Fruit fly (Drosophila melanogaster) whole organism, embryonic: ENCODE results near the gene CG31538.

ENCODE experiments used
- Aef1 ChIP-seq: fragments of 200-800 bp; sonication (Bioruptor generic); IDR thresholded peaks from 3 replicates; pipeline ENCODE4 v1.3.6; 2022; ENCODE audit warnings: missing biosample characterization, missing genetic modification characterization
- B-H1 ChIP-seq: fragments of 200-800 bp; sonication (Bioruptor generic); IDR thresholded peaks from 3 replicates; pipeline ENCODE4 v1.3.6; 2022; ENCODE audit warnings: missing biosample characterization, missing genetic modification characterization
- Bgb ChIP-seq: fragments of 200-800 bp; sonication (Bioruptor generic); IDR thresholded peaks from 2 replicates; pipeline ENCODE4 v1.3.6; 2022; ENCODE audit warnings: missing biosample characterization, missing genetic modification characterization; ENCODE audit not compliant: partially characterized antibody
- CG10267 ChIP-seq: fragments of 200-800 bp; sonication (Bioruptor generic); optimal IDR thresholded peaks from 2 replicates; lab custom pipeline; 2018; ENCODE audit warnings: missing biosample characterization, mild to moderate bottlenecking, missing genetic modification characterization, moderate library complexity
- CG10431 ChIP-seq: fragments of 200-800 bp; sonication (Bioruptor generic); optimal IDR thresholded peaks from 3 replicates; lab custom pipeline; 2018; ENCODE audit warnings: missing biosample characterization, mild to moderate bottlenecking, missing genetic modification characterization
- CG10979 ChIP-seq: fragments of 200-800 bp; sonication (Bioruptor generic); optimal IDR thresholded peaks from 2 replicates; lab custom pipeline; 2018; ENCODE audit warnings: missing biosample characterization, mild to moderate bottlenecking, missing genetic modification characterization, moderate library complexity
- CG11093 ChIP-seq: fragments of 200-800 bp; sonication (Bioruptor generic); IDR thresholded peaks from 3 replicates; pipeline ENCODE4 v1.3.6; 2022; ENCODE audit warnings: missing biosample characterization, missing genetic modification characterization
- CG12236 ChIP-seq: fragments of 200-800 bp; sonication (Bioruptor generic); optimal IDR thresholded peaks from 2 replicates; lab custom pipeline; 2016; ENCODE audit warnings: missing biosample characterization, missing genetic modification characterization
- CG14441 ChIP-seq: fragments of 200-800 bp; sonication (Bioruptor generic); IDR thresholded peaks from 2 replicates; pipeline ENCODE4 v1.3.6; 2022; ENCODE audit warnings: missing biosample characterization, missing genetic modification characterization
- CG15269 ChIP-seq: fragments of 200-800 bp; sonication (Bioruptor generic); optimal IDR thresholded peaks from 2 replicates; lab custom pipeline; 2018; ENCODE audit warnings: missing biosample characterization, mild to moderate bottlenecking, missing genetic modification characterization, moderate library complexity
- CG16863 ChIP-seq: fragments of 200-800 bp; sonication (Bioruptor generic); optimal IDR thresholded peaks from 3 replicates; lab custom pipeline; 2016; ENCODE audit warnings: missing biosample characterization, missing genetic modification characterization
- CG17328 ChIP-seq: fragments of 200-800 bp; sonication (Bioruptor generic); IDR thresholded peaks from 2 replicates; pipeline ENCODE4 v1.3.6; 2022; ENCODE audit warnings: missing biosample characterization, missing genetic modification characterization
- CG17361 ChIP-seq: fragments of 200-800 bp; sonication (Bioruptor generic); IDR thresholded peaks from 3 replicates; pipeline ENCODE4 v1.3.6; 2022; ENCODE audit warnings: missing biosample characterization, missing genetic modification characterization
- CG1832 ChIP-seq: fragments of 200-800 bp; sonication (Bioruptor generic); optimal IDR thresholded peaks from 2 replicates; lab custom pipeline; 2017; ENCODE audit warnings: missing biosample characterization, mild to moderate bottlenecking, missing genetic modification characterization, inconsistent platforms
- CG2678 ChIP-seq: fragments of 200-800 bp; sonication (Bioruptor generic); optimal IDR thresholded peaks from 3 replicates; lab custom pipeline; 2019; ENCODE audit warnings: missing biosample characterization, mild to moderate bottlenecking, missing genetic modification characterization, moderate library complexity
- CG2712 ChIP-seq: fragments of 200-800 bp; optimal IDR thresholded peaks from 3 replicates; lab custom pipeline; 2019; ENCODE audit warnings: missing biosample characterization, mild to moderate bottlenecking, missing genetic modification characterization, moderate library complexity
- CG7963 ChIP-seq: fragments of 200-800 bp; sonication (Bioruptor generic); IDR thresholded peaks from 3 replicates; pipeline ENCODE4 v1.3.6; 2022; ENCODE audit warnings: missing biosample characterization, missing genetic modification characterization; ENCODE audit not compliant: partially characterized antibody
- CrebB ChIP-seq: fragments of 200-800 bp; sonication (Bioruptor generic); optimal IDR thresholded peaks from 3 replicates; lab custom pipeline; 2018; ENCODE audit warnings: missing biosample characterization, mild to moderate bottlenecking, missing genetic modification characterization
- D19B ChIP-seq: fragments of 200-800 bp; sonication (Bioruptor generic); optimal IDR thresholded peaks from 2 replicates; lab custom pipeline; 2017; ENCODE audit warnings: missing biosample characterization, mild to moderate bottlenecking, missing genetic modification characterization
- Dek ChIP-seq: fragments of 200-800 bp; sonication (Bioruptor generic); optimal IDR thresholded peaks from 3 replicates; lab custom pipeline; 2019; ENCODE audit warnings: missing biosample characterization, mild to moderate bottlenecking, missing genetic modification characterization, moderate library complexity
- H15 ChIP-seq: fragments of 200-800 bp; sonication (Bioruptor generic); IDR thresholded peaks from 3 replicates; pipeline ENCODE4 v1.3.6; 2022; ENCODE audit warnings: missing biosample characterization, missing genetic modification characterization
- HLHmδ ChIP-seq: fragments of 200-800 bp; sonication (Bioruptor generic); optimal IDR thresholded peaks from 2 replicates; lab custom pipeline; 2018; ENCODE audit warnings: missing biosample characterization, mild to moderate bottlenecking, missing genetic modification characterization, moderate library complexity
- MTF-1 ChIP-seq: fragments of 200-800 bp; sonication (Bioruptor generic); optimal IDR thresholded peaks from 2 replicates; lab custom pipeline; 2018; ENCODE audit warnings: missing biosample characterization, mild to moderate bottlenecking, missing genetic modification characterization, borderline replicate concordance
- Mrtf ChIP-seq: fragments of 200-800 bp; sonication (Bioruptor generic); IDR thresholded peaks from 3 replicates; pipeline ENCODE4 v1.3.6; 2022; ENCODE audit warnings: missing biosample characterization, missing genetic modification characterization
- Myb ChIP-seq: fragments of 200-800 bp; sonication (Bioruptor generic); optimal IDR thresholded peaks from 2 replicates; lab custom pipeline; 2016; ENCODE audit warnings: missing biosample characterization, missing genetic modification characterization
- NC2β ChIP-seq: fragments of 200-800 bp; sonication (Bioruptor generic); optimal IDR thresholded peaks from 2 replicates; lab custom pipeline; 2016; ENCODE audit warnings: missing biosample characterization, missing genetic modification characterization
- NfI ChIP-seq: fragments of 200-800 bp; sonication (Bioruptor generic); optimal IDR thresholded peaks from 3 replicates; lab custom pipeline; 2018; ENCODE audit warnings: missing biosample characterization, mild to moderate bottlenecking, missing genetic modification characterization, moderate library complexity
- Poxn ChIP-seq: fragments of 200-800 bp; sonication (Bioruptor generic); IDR thresholded peaks from 2 replicates; pipeline ENCODE4 v1.3.6; 2022; ENCODE audit warnings: missing biosample characterization, missing genetic modification characterization
- Sox102F ChIP-seq: fragments of 200-800 bp; sonication (Bioruptor generic); optimal IDR thresholded peaks from 2 replicates; lab custom pipeline; 2018; ENCODE audit warnings: missing biosample characterization, mild to moderate bottlenecking, missing genetic modification characterization, moderate library complexity
- Tbp ChIP-seq: fragments of >200 bp; optimal IDR thresholded peaks from 2 replicates; lab custom pipeline; 2018; ENCODE audit warnings: missing biosample characterization, missing genetic modification characterization
- chif ChIP-seq, 2 experiments: fragments of 200-800 bp; sonication (Bioruptor generic); optimal IDR thresholded peaks; 3 replicates each; lab custom pipeline; 2016; ENCODE audit warnings: missing biosample characterization in 2 of 2, missing genetic modification characterization in 2 of 2
- chinmo ChIP-seq: fragments of 200-800 bp; sonication (Bioruptor generic); IDR thresholded peaks from 4 replicates; pipeline ENCODE4 v1.3.6; 2022; ENCODE audit warnings: missing biosample characterization, missing genetic modification characterization; ENCODE audit not compliant: partially characterized antibody
- dimm ChIP-seq: fragments of 200-800 bp; sonication (Bioruptor generic); IDR thresholded peaks from 2 replicates; pipeline ENCODE4 v1.3.6; 2022; ENCODE audit warnings: missing biosample characterization, missing genetic modification characterization
- dm ChIP-seq: fragments of 200-800 bp; sonication (Bioruptor generic); optimal IDR thresholded peaks from 3 replicates; lab custom pipeline; 2016; ENCODE audit warnings: missing biosample characterization, missing genetic modification characterization
- eve ChIP-seq, 2 experiments: fragments of >200 bp; optimal IDR thresholded peaks; 2 replicates each; lab custom pipeline; 2017; ENCODE audit warnings: missing biosample characterization in 2 of 2, missing genetic modification characterization in 2 of 2
- fd3F ChIP-seq: fragments of 200-800 bp; sonication (Bioruptor generic); optimal IDR thresholded peaks from 2 replicates; lab custom pipeline; 2018; ENCODE audit warnings: missing biosample characterization, mild to moderate bottlenecking, missing genetic modification characterization, moderate library complexity
- fu2 ChIP-seq: fragments of 200-800 bp; sonication (Bioruptor generic); optimal IDR thresholded peaks from 2 replicates; lab custom pipeline; 2016; ENCODE audit warnings: missing biosample characterization, missing genetic modification characterization
- gcm2 ChIP-seq: fragments of 200-800 bp; sonication (Bioruptor generic); optimal IDR thresholded peaks from 2 replicates; lab custom pipeline; 2016; ENCODE audit warnings: missing biosample characterization, missing genetic modification characterization
- grn ChIP-seq: fragments of 200-800 bp; sonication (Bioruptor generic); optimal IDR thresholded peaks from 3 replicates; lab custom pipeline; 2017; ENCODE audit warnings: missing biosample characterization, missing genetic modification characterization
- hb ChIP-seq: fragments of 200-800 bp; sonication (Bioruptor generic); IDR thresholded peaks from 3 replicates; pipeline ENCODE4 v1.3.6; 2022; ENCODE audit warnings: missing biosample characterization, missing genetic modification characterization; ENCODE audit not compliant: partially characterized antibody
- ind ChIP-seq: fragments of 200-800 bp; sonication (Bioruptor generic); optimal IDR thresholded peaks from 3 replicates; lab custom pipeline; 2016; ENCODE audit warnings: missing biosample characterization, missing genetic modification characterization
- jigr1 ChIP-seq: fragments of 200-800 bp; sonication (Bioruptor generic); IDR thresholded peaks from 3 replicates; pipeline ENCODE4 v1.3.6; 2022; ENCODE audit warnings: missing biosample characterization, missing genetic modification characterization
- prd ChIP-seq, 3 experiments: fragments of >200 bp in 2 of 3; fragments of 200-800 bp in 1 of 3; sonication (Bioruptor generic) in 1 of 3; optimal IDR thresholded peaks in 2 of 3; IDR thresholded peaks in 1 of 3; 2 replicates in 2 of 3; 3 replicates in 1 of 3; pipeline versions ENCODE4 v1.3.6 to Lab custom; 2017 to 2022; ENCODE audit warnings: missing biosample characterization in 1 of 3, missing genetic modification characterization in 1 of 3
- pum ChIP-seq: fragments of 200-800 bp; sonication (Bioruptor generic); optimal IDR thresholded peaks from 2 replicates; lab custom pipeline; 2016; ENCODE audit warnings: missing biosample characterization, missing genetic modification characterization
- repo ChIP-seq: fragments of 200-800 bp; sonication (Bioruptor generic); optimal IDR thresholded peaks from 2 replicates; lab custom pipeline; 2016; ENCODE audit warnings: missing biosample characterization, missing genetic modification characterization
- salm ChIP-seq: fragments of 200-800 bp; sonication (Bioruptor generic); optimal IDR thresholded peaks from 2 replicates; lab custom pipeline; 2018; ENCODE audit warnings: missing biosample characterization, mild to moderate bottlenecking, missing genetic modification characterization
- schlank ChIP-seq: fragments of 200-800 bp; sonication (Bioruptor generic); optimal IDR thresholded peaks from 2 replicates; lab custom pipeline; 2018; ENCODE audit warnings: missing biosample characterization, mild to moderate bottlenecking, missing genetic modification characterization
- twi ChIP-seq: fragments of 200-800 bp; optimal IDR thresholded peaks from 2 replicates; lab custom pipeline; 2019; ENCODE audit warnings: missing biosample characterization, mild to moderate bottlenecking, missing genetic modification characterization, moderate library complexity
- unc-4 ChIP-seq: fragments of 200-800 bp; sonication (Bioruptor generic); IDR thresholded peaks from 2 replicates; pipeline ENCODE4 v1.3.6; 2022; ENCODE audit warnings: missing biosample characterization, missing genetic modification characterization; ENCODE audit not compliant: partially characterized antibody

Gene CG31538

dm6 chr3R:5283360-5283963, 5.8 kb upstream of the CG31538 start (continued):
- TF ChIP-seq H15 (GFP tag; lab: Robert Waterston, UW), result peak; percentile 75; the same call in 2 of the 3 replicates
- TF ChIP-seq CG1832 (GFP tag; lab: Kevin White, UChicago), result no peak
- TF ChIP-seq CG10979 (tag; lab: Kevin White, UChicago), result peak; percentile 90
- TF ChIP-seq CG15269 (tag; lab: Kevin White, UChicago), result peak; percentile 94
- peak; percentile 82 for TF ChIP-seq Myb (GFP tag; lab: Kevin White, UChicago)
- TF ChIP-seq gcm2 (GFP tag; lab: Kevin White, UChicago), result peak; percentile 80
- peak; percentile 57 for TF ChIP-seq B-H1
- TF ChIP-seq pum (GFP tag; lab: Kevin White, UChicago), result peak; percentile 91
- TF ChIP-seq grn (GFP tag; lab: Kevin White, UChicago), result peak; percentile 74
- TF ChIP-seq unc-4, result no peak
- TF ChIP-seq jigr1 (GFP tag; lab: Robert Waterston, UW), result no peak
- peak; percentile 71; the same call in 1 of the 2 replicates for TF ChIP-seq CG17328
- TF ChIP-seq chinmo, result no peak
- no peak for TF ChIP-seq Bgb (GFP tag; lab: Robert Waterston, UW)
- TF ChIP-seq schlank (tag; lab: Kevin White, UChicago), result peak; percentile 74
- peak; percentile 86 to 90 for TF ChIP-seq chif (GFP tag; optimal IDR thresholded peaks at IDR 0.05; lab: Kevin White, UChicago)
- peak; percentile 92 for TF ChIP-seq CG2712 (tag; lab: Kevin White, UChicago)
- TF ChIP-seq MTF-1 (GFP tag; lab: Kevin White, UChicago), result peak; percentile 75
- peak; percentile 95 for TF ChIP-seq CG17361 (GFP tag; lab: Robert Waterston, UW)
- TF ChIP-seq ind, result peak; percentile 91
- TF ChIP-seq fu2 (GFP tag; lab: Kevin White, UChicago), result peak; percentile 89
- peak; percentile 87 for TF ChIP-seq repo (GFP tag; lab: Kevin White, UChicago)
- no peak for TF ChIP-seq HLHmδ
- TF ChIP-seq dm (GFP tag; lab: Kevin White, UChicago), result peak; percentile 78
- TF ChIP-seq CrebB (tag; lab: Kevin White, UChicago), result peak; percentile 83
- TF ChIP-seq Aef1, result peak; percentile 68
- no peak for TF ChIP-seq CG7963 (GFP tag; lab: Robert Waterston, UW)
- peak; percentile 82 for TF ChIP-seq salm (tag; lab: Kevin White, UChicago)
- TF ChIP-seq Sox102F (GFP tag; lab: Kevin White, UChicago), result peak; percentile 93
- TF ChIP-seq dimm, result no peak
- peak; percentile 85 for TF ChIP-seq D19B
- peak; percentile 88 for TF ChIP-seq fd3F (GFP tag; lab: Kevin White, UChicago)
- peak; percentile 73; the same call in 2 of the 3 replicates for TF ChIP-seq Mrtf
- TF ChIP-seq Tbp (GFP tag; lab: Kevin White, UChicago), result no peak
- no peak for TF ChIP-seq hb (GFP tag; lab: Robert Waterston, UW)
- peak; percentile 87 for TF ChIP-seq NfI (GFP tag; lab: Kevin White, UChicago)
- peak; percentile 88 for TF ChIP-seq CG12236
- peak; percentile 82 for TF ChIP-seq CG10267 (tag; lab: Kevin White, UChicago)
- TF ChIP-seq CG16863 (GFP tag; lab: Kevin White, UChicago), result peak; percentile 89
- no peak for TF ChIP-seq prd (optimal IDR thresholded peaks at IDR 0.05; lab: Kevin White, UChicago)
- TF ChIP-seq prd (GFP tag; IDR thresholded peaks at IDR 0.05; lab: Robert Waterston, UW), result peak; percentile 84
- peak; percentile 90 for TF ChIP-seq Dek (tag; lab: Kevin White, UChicago)
- TF ChIP-seq eve (GFP tag; optimal IDR thresholded peaks at IDR 0.05; lab: Kevin White, UChicago), result peak in 1 of 2 experiments; percentile 97
- peak; percentile 70; the same call in 2 of the 3 replicates for TF ChIP-seq CG11093
- TF ChIP-seq NC2β (GFP tag; lab: Kevin White, UChicago), result peak; percentile 84
- peak; percentile 70 for TF ChIP-seq twi (tag; lab: Kevin White, UChicago)
- TF ChIP-seq Poxn (GFP tag; lab: Robert Waterston, UW), result peak; percentile 32; the same call in 1 of the 2 replicates
- peak; percentile 80 for TF ChIP-seq CG14441 (GFP tag; lab: Robert Waterston, UW)
- peak; percentile 96 for TF ChIP-seq CG2678 (tag; lab: Kevin White, UChicago)
- TF ChIP-seq CG10431, result no peak
